Worm (Caenorhabditis elegans) whole organism, young adult: ENCODE results near the gene fbxb-50.

Source experiments
- B0019.2 ChIP-seq: fragments of 200-800 bp; sonication (Bioruptor generic); conservative IDR thresholded peaks from 2 replicates; pipeline ENCODE4 v1.3.6; 2022; ENCODE audit warnings: missing genetic modification reagents, missing genetic modification characterization, missing compliant biosample characterization
- B0336.3 ChIP-seq: fragments of 200-800 bp; sonication (Bioruptor generic); IDR thresholded peaks from 2 replicates; pipeline ENCODE4 v1.3.6; 2022; ENCODE audit warnings: missing genetic modification characterization, missing compliant biosample characterization
- C06A6.2 ChIP-seq: fragments of 200-800 bp; sonication (Bioruptor generic); conservative IDR thresholded peaks from 2 replicates; pipeline ENCODE4 v1.3.6; 2022; ENCODE audit warnings: missing genetic modification characterization, missing compliant biosample characterization
- C17E4.6 ChIP-seq: fragments of 200-800 bp; sonication (Bioruptor generic); IDR thresholded peaks from 2 replicates; pipeline ENCODE4 v1.3.6; 2022; ENCODE audit warnings: missing genetic modification reagents, missing genetic modification characterization, missing compliant biosample characterization
- D2030.7 ChIP-seq: fragments of 200-800 bp; sonication (Bioruptor generic); IDR thresholded peaks from 2 replicates; pipeline ENCODE4 v1.3.6; 2022; ENCODE audit warnings: missing genetic modification reagents, missing genetic modification characterization, missing compliant biosample characterization
- F23B12.7 ChIP-seq: sonication (generic microtip); optimal IDR thresholded peaks from 2 replicates; lab custom pipeline; 2017; ENCODE audit warnings: missing genetic modification characterization, mild to moderate bottlenecking, missing compliant biosample characterization, antibody characterized with exemption, moderate library complexity; ENCODE audit not compliant: insufficient read depth
- F39B2.1 ChIP-seq: fragments of 200-800 bp; sonication (Bioruptor generic); IDR thresholded peaks from 2 replicates; pipeline ENCODE4 v1.3.6; 2022; ENCODE audit warnings: missing genetic modification reagents, missing genetic modification characterization, missing compliant biosample characterization
- F55B11.4 ChIP-seq: sonication (generic microtip); optimal IDR thresholded peaks from 2 replicates; lab custom pipeline; 2016; ENCODE audit warnings: missing compliant biosample characterization, missing genetic modification characterization, borderline replicate concordance; ENCODE audit not compliant: insufficient read depth
- K12H6.12 ChIP-seq: fragments of 200-800 bp; sonication (Bioruptor generic); optimal IDR thresholded peaks from 2 replicates; lab custom pipeline; 2018; ENCODE audit warnings: mild to moderate bottlenecking, missing genetic modification characterization, missing compliant biosample characterization
- T26A5.8 ChIP-seq: sonication (generic microtip); optimal IDR thresholded peaks from 2 replicates; lab custom pipeline; 2016; ENCODE audit warnings: missing genetic modification characterization, missing compliant biosample characterization
- Y53F4B.3 ChIP-seq: fragments of 200-800 bp; sonication (Bioruptor generic); IDR thresholded peaks from 2 replicates; pipeline ENCODE4 v1.3.6; 2022; ENCODE audit warnings: missing genetic modification reagents, missing genetic modification characterization, missing compliant biosample characterization
- Y56A3A.18 ChIP-seq: fragments of 200-800 bp; sonication (Bioruptor generic); IDR thresholded peaks from 2 replicates; pipeline ENCODE4 v1.3.6; 2022; ENCODE audit warnings: missing genetic modification reagents, missing genetic modification characterization, missing compliant biosample characterization
- Y79H2A.3 ChIP-seq: fragments of 200-800 bp; sonication (Bioruptor generic); conservative IDR thresholded peaks from 2 replicates; pipeline ENCODE4 v1.3.6; 2022; ENCODE audit warnings: missing genetic modification reagents, missing genetic modification characterization, missing compliant biosample characterization
- Y95B8A.8 ChIP-seq: fragments of 200-800 bp; sonication (Bioruptor generic); IDR thresholded peaks from 2 replicates; pipeline ENCODE4 v1.3.6; 2022; ENCODE audit warnings: missing genetic modification reagents, missing genetic modification characterization, missing compliant biosample characterization
- ZK185.1 ChIP-seq: sonication (generic microtip); optimal IDR thresholded peaks from 2 replicates; lab custom pipeline; 2016; ENCODE audit warnings: mild to moderate bottlenecking, missing genetic modification characterization, missing compliant biosample characterization; ENCODE audit not compliant: poor library complexity, severe bottlenecking
- akir-1 ChIP-seq: fragments of 200-800 bp; sonication (Bioruptor generic); optimal IDR thresholded peaks from 2 replicates; lab custom pipeline; 2018; ENCODE audit warnings: mild to moderate bottlenecking, missing genetic modification characterization, moderate library complexity, missing compliant biosample characterization
- ama-1 ChIP-seq, 3 experiments: fragments of 150-350 bp in 1 of 3; sonication (generic microtip) in 2 of 3; optimal IDR thresholded peaks; 2 replicates each; lab custom pipeline; 2014 to 2018; ENCODE audit warnings: missing biosample characterization in 2 of 3, missing genetic modification characterization in 2 of 3, missing genetic modification reagents in 2 of 3
- aptf-3 ChIP-seq: fragments of 200-800 bp; sonication (Bioruptor generic); IDR thresholded peaks from 2 replicates; pipeline ENCODE4 v1.3.6; 2022; ENCODE audit warnings: missing genetic modification characterization, missing compliant biosample characterization
- atf-7 ChIP-seq: sonication (generic microtip); optimal IDR thresholded peaks from 2 replicates; lab custom pipeline; 2017; ENCODE audit warnings: mild to moderate bottlenecking, missing genetic modification characterization, missing compliant biosample characterization
- athp-1 ChIP-seq: sonication (generic microtip); optimal IDR thresholded peaks from 2 replicates; lab custom pipeline; 2017; ENCODE audit warnings: mild to moderate bottlenecking, missing genetic modification characterization, missing compliant biosample characterization
- attf-3 ChIP-seq: fragments of 200-800 bp; sonication (Bioruptor generic); conservative IDR thresholded peaks from 2 replicates; pipeline ENCODE4 v1.3.6; 2022; ENCODE audit warnings: missing genetic modification reagents, missing genetic modification characterization, missing compliant biosample characterization
- attf-6 ChIP-seq: fragments of 200-800 bp; sonication (Bioruptor generic); IDR thresholded peaks from 2 replicates; pipeline ENCODE4 v1.3.6; 2022; ENCODE audit warnings: missing genetic modification reagents, missing genetic modification characterization, missing compliant biosample characterization
- bed-2 ChIP-seq: fragments of 200-800 bp; sonication (Bioruptor generic); IDR thresholded peaks from 2 replicates; pipeline ENCODE4 v1.3.6; 2022; ENCODE audit warnings: missing genetic modification reagents, missing genetic modification characterization, missing compliant biosample characterization
- cebp-1 ChIP-seq, 2 experiments: fragments of 200-800 bp in 1 of 2; sonication (Bioruptor generic) in 1 of 2; sonication (generic microtip) in 1 of 2; IDR thresholded peaks in 1 of 2; optimal IDR thresholded peaks in 1 of 2; 2 replicates each; pipeline versions ENCODE4 v1.3.6 to Lab custom; 2017 to 2022; ENCODE audit warnings: missing compliant biosample characterization in 2 of 2, missing genetic modification characterization in 2 of 2, mild to moderate bottlenecking in 1 of 2, missing genetic modification reagents in 1 of 2, moderate library complexity in 1 of 2
- cebp-2 ChIP-seq: fragments of 200-800 bp; sonication (Bioruptor generic); IDR thresholded peaks from 2 replicates; pipeline ENCODE4 v1.3.6; 2022; ENCODE audit warnings: missing genetic modification characterization, missing compliant biosample characterization
- die-1 ChIP-seq: sonication (generic microtip); optimal IDR thresholded peaks from 2 replicates; lab custom pipeline; 2016; ENCODE audit warnings: missing genotype, mild to moderate bottlenecking, missing genetic modification characterization, missing compliant biosample characterization
- efl-1 ChIP-seq: fragments of 150-350 bp; optimal IDR thresholded peaks from 2 replicates; lab custom pipeline; 2014; ENCODE audit warnings: missing biosample characterization, missing genetic modification reagents, missing genetic modification characterization
- egl-44 ChIP-seq: fragments of 200-800 bp; sonication (Bioruptor generic); IDR thresholded peaks from 2 replicates; pipeline ENCODE4 v1.3.6; 2022; ENCODE audit warnings: missing genetic modification reagents, missing genetic modification characterization, missing compliant biosample characterization
- ekl-4 ChIP-seq: fragments of 200-800 bp; sonication (Bioruptor generic); IDR thresholded peaks from 2 replicates; pipeline ENCODE4 v1.3.6; 2022; ENCODE audit warnings: missing genetic modification reagents, missing genetic modification characterization, missing compliant biosample characterization
- ets-4 ChIP-seq: fragments of 200-800 bp; sonication (Bioruptor generic); optimal IDR thresholded peaks from 2 replicates; lab custom pipeline; 2018; ENCODE audit warnings: mild to moderate bottlenecking, missing genetic modification characterization, missing compliant biosample characterization
- hlh-26 ChIP-seq: fragments of 200-800 bp; sonication (Bioruptor generic); conservative IDR thresholded peaks from 2 replicates; pipeline ENCODE4 v1.3.6; 2022; ENCODE audit warnings: missing genetic modification reagents, missing genetic modification characterization, missing compliant biosample characterization
- hmg-20 ChIP-seq: fragments of 200-800 bp; sonication (Bioruptor generic); IDR thresholded peaks from 2 replicates; pipeline ENCODE4 v1.3.6; 2022; ENCODE audit warnings: missing genetic modification reagents, missing genetic modification characterization, missing compliant biosample characterization
- hsf-1 ChIP-seq: fragments of 200-800 bp; sonication (Bioruptor generic); IDR thresholded peaks from 2 replicates; pipeline ENCODE4 v1.3.6; 2022; ENCODE audit warnings: missing genetic modification reagents, missing genetic modification characterization, missing compliant biosample characterization
- lin-26 ChIP-seq: fragments of 200-800 bp; sonication (Bioruptor generic); IDR thresholded peaks from 2 replicates; pipeline ENCODE4 v1.3.6; 2022; ENCODE audit warnings: missing genetic modification reagents, missing genetic modification characterization, missing compliant biosample characterization
- mxl-1 ChIP-seq: sonication (generic microtip); optimal IDR thresholded peaks from 2 replicates; lab custom pipeline; 2016; ENCODE audit warnings: missing genetic modification characterization, missing compliant biosample characterization
- nfya-2 ChIP-seq: fragments of 200-800 bp; sonication (Bioruptor generic); IDR thresholded peaks from 2 replicates; pipeline ENCODE4 v1.3.6; 2022; ENCODE audit warnings: missing genetic modification reagents, missing genetic modification characterization, missing compliant biosample characterization
- nfyb-1 ChIP-seq: fragments of 200-800 bp; sonication (Bioruptor generic); IDR thresholded peaks from 2 replicates; pipeline ENCODE4 v1.3.6; 2022; ENCODE audit warnings: missing genetic modification reagents, missing genetic modification characterization, missing compliant biosample characterization
- nhr-80 ChIP-seq: sonication (generic microtip); optimal IDR thresholded peaks from 2 replicates; lab custom pipeline; 2016; ENCODE audit warnings: missing genetic modification characterization, missing compliant biosample characterization
- repo-1 ChIP-seq: sonication (generic microtip); optimal IDR thresholded peaks from 2 replicates; lab custom pipeline; 2017; ENCODE audit warnings: mild to moderate bottlenecking, missing genetic modification characterization, missing compliant biosample characterization
- rpc-1 ChIP-seq, 2 experiments: fragments of 150-350 bp in 1 of 2; sonication (generic microtip) in 1 of 2; optimal IDR thresholded peaks; 2 replicates each; lab custom pipeline; 2014 to 2018; ENCODE audit warnings: missing biosample characterization in 1 of 2, missing genetic modification characterization in 1 of 2, missing genetic modification reagents in 1 of 2, missing genotype in 1 of 2
- snpc-3.4 ChIP-seq: sonication (generic microtip); optimal IDR thresholded peaks from 2 replicates; lab custom pipeline; 2017; ENCODE audit warnings: missing genetic modification characterization, mild to moderate bottlenecking, missing compliant biosample characterization, antibody characterized with exemption, moderate library complexity, missing genotype, missing genetic modification reagents
- snpc-4 ChIP-seq, 5 experiments: fragments of 150-350 bp in 1 of 5; sonication (generic microtip) in 4 of 5; optimal IDR thresholded peaks; 2 replicates each; lab custom pipeline; 2014 to 2018; ENCODE audit warnings: missing genetic modification characterization in 5 of 5, missing biosample characterization in 3 of 5, antibody characterized with exemption in 2 of 5, mild to moderate bottlenecking in 2 of 5, missing compliant biosample characterization in 2 of 5, missing genotype in 2 of 5, moderate library complexity in 2 of 5, missing genetic modification reagents in 1 of 5
- tbp1 ChIP-seq: fragments of 200-800 bp; sonication (Bioruptor generic); optimal IDR thresholded peaks from 2 replicates; lab custom pipeline; 2018; ENCODE audit warnings: mild to moderate bottlenecking, missing genetic modification characterization, missing compliant biosample characterization
- unc-130 ChIP-seq: sonication (generic microtip); optimal IDR thresholded peaks from 2 replicates; lab custom pipeline; 2016; ENCODE audit warnings: missing genetic modification reagents, missing genetic modification characterization, missing compliant biosample characterization
- xnd-1 ChIP-seq: sonication (generic microtip); optimal IDR thresholded peaks from 2 replicates; lab custom pipeline; 2016; ENCODE audit warnings: missing genotype, missing genetic modification reagents, missing genetic modification characterization, missing compliant biosample characterization
- ztf-18 ChIP-seq: sonication (generic microtip); optimal IDR thresholded peaks from 2 replicates; lab custom pipeline; 2016; ENCODE audit warnings: missing genotype, mild to moderate bottlenecking, missing genetic modification characterization, missing compliant biosample characterization
- ztf-6 ChIP-seq: fragments of 200-800 bp; sonication (Bioruptor generic); IDR thresholded peaks from 2 replicates; pipeline ENCODE4 v1.3.6; 2022; ENCODE audit warnings: missing genetic modification reagents, missing genetic modification characterization, missing compliant biosample characterization

The fbxb-50 gene

ce11 chrII:1519867-1520266, 36.4 kb upstream of the fbxb-50 start (continued):
- TF ChIP-seq die-1 (peak; percentile 26), T26A5.8 (tag; lab: Kevin White, UChicago) (no peak), Y56A3A.18 (GFP tag; lab: Robert Waterston, UW) (no peak), nfyb-1 (GFP tag; lab: Robert Waterston, UW) (no peak), akir-1 (no peak), efl-1 (GFP tag; lab: Kevin White, UChicago) (no peak), nhr-80 (tag; lab: Kevin White, UChicago) (no peak), atf-7 (tag; lab: Kevin White, UChicago) (no peak), snpc-3.4 (tag; lab: Kevin White, UChicago) (no peak), Y79H2A.3 (GFP tag; lab: Robert Waterston, UW) (no peak), B0019.2 (GFP tag; lab: Robert Waterston, UW) (no peak), F55B11.4 (tag; lab: Kevin White, UChicago) (no peak), cebp-1 (GFP tag; IDR thresholded peaks at IDR 0.05; lab: Robert Waterston, UW) (no peak), cebp-1 (tag; optimal IDR thresholded peaks at IDR 0.05; lab: Kevin White, UChicago) (no peak), D2030.7 (GFP tag; lab: Robert Waterston, UW) (peak; percentile 28; the same call in 1 of the 2 replicates), F23B12.7 (tag; lab: Kevin White, UChicago) (peak; percentile 55), hsf-1 (GFP tag; lab: Robert Waterston, UW) (no peak), repo-1 (no peak), nfya-2 (no peak), hlh-26 (GFP tag; lab: Robert Waterston, UW) (no peak), cebp-2 (0 out of 2 replicates have a peak, but pooled peaks have one; percentile 63), snpc-4 (GFP tag; optimal IDR thresholded peaks at IDR 0.05; lab: Kevin White, UChicago) (no peak), snpc-4 (tag; optimal IDR thresholded peaks at IDR 0.05; lab: Kevin White, UChicago) (no peak), ztf-6 (GFP tag; lab: Robert Waterston, UW) (no peak), xnd-1 (no peak), Y95B8A.8 (GFP tag; lab: Robert Waterston, UW) (no peak), Y53F4B.3 (GFP tag; lab: Robert Waterston, UW) (no peak), aptf-3 (GFP tag; lab: Robert Waterston, UW) (no peak), attf-3 (0 out of 2 replicates have a peak, but pooled peaks have one; percentile 32), mxl-1 (tag; lab: Kevin White, UChicago) (peak; percentile 18), lin-26 (GFP tag; lab: Robert Waterston, UW) (no peak), ama-1 (optimal IDR thresholded peaks at IDR 0.05; lab: Kevin White, UChicago) (no peak), ama-1 (GFP tag; optimal IDR thresholded peaks at IDR 0.05; lab: Kevin White, UChicago) (peak in 1 of 2 experiments; percentile 25), K12H6.12 (tag; lab: Kevin White, UChicago) (peak; percentile 21), rpc-1 (optimal IDR thresholded peaks at IDR 0.05; lab: Kevin White, UChicago) (peak; percentile 60), rpc-1 (tag; optimal IDR thresholded peaks at IDR 0.05; lab: Kevin White, UChicago) (peak; percentile 73), bed-2 (GFP tag; lab: Robert Waterston, UW) (no peak), ztf-18 (tag; lab: Kevin White, UChicago) (peak; percentile 41), B0336.3 (GFP tag; lab: Robert Waterston, UW) (no peak), attf-6 (GFP tag; lab: Robert Waterston, UW) (no peak), C06A6.2 (GFP tag; lab: Robert Waterston, UW) (no peak; the same call in 1 of the 2 replicates), athp-1 (tag; lab: Kevin White, UChicago) (peak; percentile 9), F39B2.1 (no peak), egl-44 (GFP tag; lab: Robert Waterston, UW) (no peak), unc-130 (GFP tag; lab: Kevin White, UChicago) (no peak), ZK185.1 (tag; lab: Kevin White, UChicago) (peak; percentile 15), ets-4 (GFP tag; lab: Kevin White, UChicago) (no peak), ekl-4 (GFP tag; lab: Robert Waterston, UW) (no peak), C17E4.6 (GFP tag; lab: Robert Waterston, UW) (no peak), hmg-20 (no peak), tbp1 (GFP tag; lab: Kevin White, UChicago) (peak; percentile 95)
